Fruit fly (Drosophila melanogaster): ENCODE results near the gene Oatp33Ea.

The Oatp33Ea gene

DNA sequence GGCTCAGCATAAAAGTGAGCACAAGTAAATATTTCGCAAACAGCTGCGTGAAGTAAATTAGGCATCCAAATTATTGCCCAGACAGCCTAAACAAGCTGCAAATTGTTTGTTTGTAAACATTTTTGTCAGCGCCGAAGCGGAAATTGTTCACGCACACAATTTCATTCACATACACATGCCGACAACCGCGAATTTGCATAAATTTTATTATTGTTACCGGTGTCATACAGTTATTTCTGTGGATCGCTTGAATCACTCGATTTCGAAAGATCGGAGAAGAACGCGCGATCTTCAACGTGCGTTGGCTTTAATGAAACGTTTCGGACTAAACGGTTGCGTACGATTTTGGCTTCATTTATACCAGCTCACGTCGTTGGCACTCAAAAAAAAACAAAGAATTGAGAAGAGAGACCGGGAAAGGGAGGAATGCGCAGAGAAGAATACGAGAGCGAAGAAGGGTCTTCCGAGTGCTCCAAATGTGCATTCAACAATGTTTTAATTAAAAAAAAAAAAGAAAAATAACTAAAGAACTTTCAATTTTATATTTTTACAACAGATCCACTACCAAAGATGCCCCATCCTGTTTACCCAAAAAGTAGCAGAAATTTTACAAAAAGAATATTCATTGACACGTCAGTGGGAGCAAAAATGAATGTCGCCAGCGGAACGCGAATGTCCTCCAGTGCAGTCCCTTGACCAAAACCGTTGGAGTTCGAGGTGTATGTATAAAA, 22.5 kb downstream of the Oatp33Ea start, which contains the start of gene vir-1 (continued):
- TF ChIP-seq ATbp (GFP tag; optimal IDR thresholded peaks at IDR 0.05) (no peak), chinmo (GFP tag; IDR thresholded peaks at IDR 0.05; ENCODE audit: partially characterized antibody) (peak; percentile 79; the same call in 1 of the 4 replicates), CG6854 (GFP tag; optimal IDR thresholded peaks at IDR 0.05) (no peak), CG11093 (GFP tag; IDR thresholded peaks at IDR 0.05) (no peak), MESR4 (GFP tag; optimal IDR thresholded peaks at IDR 0.05) (no peak), HmgD (GFP tag; optimal IDR thresholded peaks at IDR 0.05) (no peak), CG10959 (GFP tag; IDR thresholded peaks at IDR 0.05) (no peak), Eip74EF (GFP tag; optimal IDR thresholded peaks at IDR 0.05) (peak in 1 of 2 experiments; percentile 51), CG10543 (GFP tag; optimal IDR thresholded peaks at IDR 0.05) (peak; percentile 3), onecut (GFP tag; IDR thresholded peaks at IDR 0.05) (no peak), pum (GFP tag; optimal IDR thresholded peaks at IDR 0.05) (no peak), CG17912 (GFP tag; optimal IDR thresholded peaks at IDR 0.05) (no peak), D19B (GFP tag; optimal IDR thresholded peaks at IDR 0.05) (no peak), CG3407 (GFP tag; optimal IDR thresholded peaks at IDR 0.05) (no peak), Opbp (GFP tag; IDR thresholded peaks at IDR 0.05; ENCODE audit: partially characterized antibody) (no peak), CG8359 (GFP tag; optimal IDR thresholded peaks at IDR 0.05; ENCODE audit: borderline replicate concordance) (no peak), ttk (GFP tag; IDR thresholded peaks at IDR 0.05) (no peak), CG2129 (GFP tag; IDR thresholded peaks at IDR 0.05; ENCODE audit: partially characterized antibody) (no peak), CG14014 (GFP tag; IDR thresholded peaks at IDR 0.05) (no peak), zfh1 (GFP tag; IDR thresholded peaks at IDR 0.05) (no peak), CG11085 (GFP tag; IDR thresholded peaks at IDR 0.05) (no peak), sens (GFP tag) (peak; percentile 62), CG34376 (GFP tag; optimal IDR thresholded peaks at IDR 0.05) (no peak), run (tag; optimal IDR thresholded peaks at IDR 0.05) (no peak), ara (GFP tag; IDR thresholded peaks at IDR 0.05) (no peak), CG11247 (GFP tag; IDR thresholded peaks at IDR 0.05) (no peak), Rx (GFP tag; IDR thresholded peaks at IDR 0.05) (no peak), CG15514 (GFP tag; optimal IDR thresholded peaks at IDR 0.05) (no peak), CG9215 (GFP tag; IDR thresholded peaks at IDR 0.05) (no peak), jigr1 (GFP tag; IDR thresholded peaks at IDR 0.05) (no peak), ssp (GFP tag; IDR thresholded peaks at IDR 0.05) (no peak), CG13287 (GFP tag; IDR thresholded peaks at IDR 0.05; ENCODE audit: partially characterized antibody) (peak; percentile 21; the same call in 1 of the 2 replicates), schlank (tag; optimal IDR thresholded peaks at IDR 0.05) (no peak), CG17359 (tag; optimal IDR thresholded peaks at IDR 0.05) (no peak), wdn (GFP tag; IDR thresholded peaks at IDR 0.05) (no peak), Kr (GFP tag; optimal IDR thresholded peaks at IDR 0.05) (no peak), abd-A (tag; optimal IDR thresholded peaks at IDR 0.05) (no peak), Deaf1 (tag; optimal IDR thresholded peaks at IDR 0.05) (peak; percentile 13), CoRest (tag; optimal IDR thresholded peaks at IDR 0.05) (no peak), Doc2 (GFP tag; IDR thresholded peaks at IDR 0.05) (no peak), yki (optimal IDR thresholded peaks at IDR 0.05) (no peak), Med (GFP tag) (peak; percentile 72), mirr (GFP tag; optimal IDR thresholded peaks at IDR 0.05) (peak; percentile 25), z (GFP tag; IDR thresholded peaks at IDR 0.05) (peak; percentile 62; the same call in 2 of the 3 replicates), CG12219 (GFP tag; optimal IDR thresholded peaks at IDR 0.05) (no peak), CG11456 (GFP tag; IDR thresholded peaks at IDR 0.05) (no peak), her (GFP tag; optimal IDR thresholded peaks at IDR 0.05) (no peak), CHES-1-like (GFP tag; optimal IDR thresholded peaks at IDR 0.05) (no peak), CG3726 (GFP tag; IDR thresholded peaks at IDR 0.05) (no peak), CG7928 (GFP tag; optimal IDR thresholded peaks at IDR 0.05) (no peak)
